Worm (Caenorhabditis elegans): ENCODE measurements around the gene T13C2.2.

DNA sequence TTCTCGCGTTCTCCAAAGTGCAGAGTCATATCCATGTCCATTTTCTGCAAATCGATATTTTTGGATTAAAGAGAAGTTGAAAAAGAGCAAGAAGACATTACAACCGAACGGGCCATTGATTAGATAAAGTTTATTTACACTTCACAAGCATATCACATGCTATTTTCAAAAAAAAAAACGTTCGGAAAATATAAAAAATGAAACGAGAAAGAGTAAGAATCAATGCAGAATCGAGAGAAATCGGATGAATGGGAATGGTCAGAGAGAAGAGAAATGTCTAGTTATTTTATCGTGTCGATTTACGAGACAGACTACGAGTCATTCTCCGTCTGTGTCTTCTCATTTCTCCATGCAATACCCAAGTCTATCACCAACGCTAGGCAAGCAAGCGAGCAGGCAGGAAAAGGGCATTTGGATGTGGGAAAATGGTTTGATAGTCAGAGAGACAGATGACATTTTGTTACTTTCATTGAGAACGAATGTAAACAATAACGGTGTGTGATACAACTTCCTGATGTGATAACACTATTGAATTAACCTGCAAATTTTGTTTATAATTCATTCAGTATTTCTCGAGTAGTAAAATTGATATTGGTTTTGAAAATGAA, 8.2 kb downstream of the T13C2.2 start, which contains the start of gene F31E8.4:
- TF ChIP-seq ztf-11 (tag; optimal IDR thresholded peaks at IDR 0.05) (no peak), unc-62 (GFP tag; optimal IDR thresholded peaks at IDR 0.05) (no peak), bed-3 (GFP tag; optimal IDR thresholded peaks at IDR 0.05) (no peak), drap-1 (GFP tag; optimal IDR thresholded peaks at IDR 0.05) (no peak), nhr-28 (tag; optimal IDR thresholded peaks at IDR 0.05) (no peak), pha-4 (tag; optimal IDR thresholded peaks at IDR 0.05) (no peak), unc-39 (tag; optimal IDR thresholded peaks at IDR 0.05) (no peak), blmp-1 (tag; optimal IDR thresholded peaks at IDR 0.05) (no peak), ceh-43 (GFP tag; optimal IDR thresholded peaks at IDR 0.05) (no peak)

Data from whole organism, mixed stage, embryonic.